Worm (Caenorhabditis elegans) whole organism, young adult: Measurements from ENCODE around the gene unc-33.
A peak's percentile ranks its signal among the peaks of the same experiment; 100 is the strongest.

Source experiments
- D2030.7 ChIP-seq: fragments of 200-800 bp; sonication (Bioruptor generic); IDR thresholded peaks from 2 replicates; pipeline ENCODE4 v1.3.6; 2022; ENCODE audit warnings: missing genetic modification reagents, missing genetic modification characterization, missing compliant biosample characterization
- F23B12.7 ChIP-seq: sonication (generic microtip); optimal IDR thresholded peaks from 2 replicates; lab custom pipeline; 2017; ENCODE audit warnings: missing genetic modification characterization, mild to moderate bottlenecking, missing compliant biosample characterization, antibody characterized with exemption, moderate library complexity; ENCODE audit not compliant: insufficient read depth
- F37B4.10 ChIP-seq: fragments of 200-800 bp; sonication (Bioruptor generic); IDR thresholded peaks from 2 replicates; pipeline ENCODE4 v1.3.6; 2022; ENCODE audit warnings: missing genetic modification characterization, missing compliant biosample characterization
- F39B2.1 ChIP-seq: fragments of 200-800 bp; sonication (Bioruptor generic); IDR thresholded peaks from 2 replicates; pipeline ENCODE4 v1.3.6; 2022; ENCODE audit warnings: missing genetic modification reagents, missing genetic modification characterization, missing compliant biosample characterization
- F55B11.4 ChIP-seq: sonication (generic microtip); optimal IDR thresholded peaks from 2 replicates; lab custom pipeline; 2016; ENCODE audit warnings: missing compliant biosample characterization, missing genetic modification characterization, borderline replicate concordance; ENCODE audit not compliant: insufficient read depth
- atf-7 ChIP-seq: sonication (generic microtip); optimal IDR thresholded peaks from 2 replicates; lab custom pipeline; 2017; ENCODE audit warnings: mild to moderate bottlenecking, missing genetic modification characterization, missing compliant biosample characterization
- dpl-1 ChIP-seq: fragments of 150-350 bp; optimal IDR thresholded peaks from 2 replicates; lab custom pipeline; 2014; ENCODE audit warnings: missing biosample characterization, missing genetic modification reagents, missing genetic modification characterization
- egl-44 ChIP-seq: fragments of 200-800 bp; sonication (Bioruptor generic); IDR thresholded peaks from 2 replicates; pipeline ENCODE4 v1.3.6; 2022; ENCODE audit warnings: missing genetic modification reagents, missing genetic modification characterization, missing compliant biosample characterization
- let-526 ChIP-seq: fragments of 200-800 bp; sonication (Bioruptor generic); IDR thresholded peaks from 2 replicates; pipeline ENCODE4 v1.3.6; 2022; ENCODE audit warnings: missing genetic modification reagents, missing genetic modification characterization, missing compliant biosample characterization
- lsy-27 ChIP-seq: sonication (generic microtip); optimal IDR thresholded peaks from 2 replicates; lab custom pipeline; 2017; ENCODE audit warnings: missing genetic modification characterization, mild to moderate bottlenecking, missing compliant biosample characterization, antibody characterized with exemption, missing genotype, borderline replicate concordance; ENCODE audit not compliant: insufficient read depth
- snpc-4 ChIP-seq, 5 experiments: fragments of 150-350 bp in 1 of 5; sonication (generic microtip) in 4 of 5; optimal IDR thresholded peaks; 2 replicates each; lab custom pipeline; 2014 to 2018; ENCODE audit warnings: missing genetic modification characterization in 5 of 5, missing biosample characterization in 3 of 5, antibody characterized with exemption in 2 of 5, mild to moderate bottlenecking in 2 of 5, missing compliant biosample characterization in 2 of 5, missing genotype in 2 of 5, moderate library complexity in 2 of 5, missing genetic modification reagents in 1 of 5
- zfh-2 ChIP-seq: fragments of 200-800 bp; sonication (Bioruptor generic); conservative IDR thresholded peaks from 2 replicates; pipeline ENCODE4 v1.3.6; 2022; ENCODE audit warnings: missing genetic modification reagents, missing genetic modification characterization, missing compliant biosample characterization
- zim-3 ChIP-seq: sonication (generic microtip); optimal IDR thresholded peaks from 2 replicates; lab custom pipeline; 2017; ENCODE audit warnings: mild to moderate bottlenecking, missing genetic modification characterization, moderate library complexity, missing compliant biosample characterization
- ztf-26 ChIP-seq: sonication (generic microtip); optimal IDR thresholded peaks from 2 replicates; lab custom pipeline; 2017; ENCODE audit warnings: missing genetic modification characterization, missing compliant biosample characterization

Gene unc-33

DNA sequence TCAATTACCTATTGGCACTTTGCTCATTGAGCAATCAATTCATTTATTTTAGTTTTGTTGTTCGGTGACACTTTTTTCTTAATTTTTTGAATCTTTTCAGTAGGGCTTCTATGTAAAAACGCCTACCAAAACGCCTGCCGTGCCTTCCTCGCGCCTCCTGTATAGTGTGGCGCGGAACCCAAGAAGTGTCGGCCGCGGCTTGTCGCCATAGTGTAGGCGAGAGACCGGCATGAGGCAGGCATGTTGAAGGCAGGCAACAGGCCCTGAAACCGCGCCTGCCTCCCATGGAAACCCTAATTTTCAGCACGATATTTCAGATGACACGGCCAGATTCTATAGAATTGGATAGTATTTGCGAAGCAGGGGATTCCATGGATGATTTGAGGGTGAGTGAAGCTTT is 51.9 kb downstream of the unc-33 start, which contains the start of gene otpl-1:
Gene otpl-1, plus strand, starts transcription at position 372 of the 400 bp plus-strand sequence.
- TF ChIP-seq zfh-2 (peak; percentile 71), zim-3 (tag; lab: Kevin White, UChicago) (no peak), F23B12.7 (tag; lab: Kevin White, UChicago) (no peak), snpc-4 (GFP tag; optimal IDR thresholded peaks at IDR 0.05; lab: Kevin White, UChicago) (peak; percentile 3), snpc-4 (tag; optimal IDR thresholded peaks at IDR 0.05; lab: Kevin White, UChicago) (peak in 3 of 4 experiments; percentile 27 to 85 (median 70)), F37B4.10 (GFP tag; lab: Robert Waterston, UW) (0 out of 2 replicates have a peak, but pooled peaks have one; percentile 25), F55B11.4 (tag; lab: Kevin White, UChicago) (no peak), egl-44 (GFP tag; lab: Robert Waterston, UW) (no peak), F39B2.1 (GFP tag; lab: Robert Waterston, UW) (no peak), ztf-26 (tag; lab: Kevin White, UChicago) (no peak), dpl-1 (no peak)

ce11 chrIV:3570612-3571011 is 53.9 kb downstream of the unc-33 start:
- TF ChIP-seq lsy-27 (tag; lab: Kevin White, UChicago) (no peak), atf-7 (tag; lab: Kevin White, UChicago) (no peak), zfh-2 (peak; percentile 66), let-526 (no peak), D2030.7 (no peak)
